Fruit fly (Drosophila melanogaster) whole organism, wandering third instar larva: Measurements from ENCODE around the gene Z600.

Source experiments
- Abd-B ChIP-seq: fragments of >200 bp; optimal IDR thresholded peaks from 2 replicates; lab custom pipeline; 2017; ENCODE audit warnings: missing biosample characterization, missing genetic modification characterization
- CG32264 ChIP-seq: fragments of 200-800 bp; sonication (Bioruptor generic); optimal IDR thresholded peaks from 2 replicates; lab custom pipeline; 2016; ENCODE audit warnings: missing biosample characterization, missing genetic modification characterization
- CG9705 ChIP-seq: fragments of 200-800 bp; sonication (Bioruptor generic); optimal IDR thresholded peaks from 2 replicates; lab custom pipeline; 2018; ENCODE audit warnings: missing biosample characterization, mild to moderate bottlenecking, missing genetic modification characterization
- CrebA ChIP-seq: fragments of 200-800 bp; sonication (Bioruptor generic); optimal IDR thresholded peaks from 2 replicates; lab custom pipeline; 2016; ENCODE audit warnings: missing biosample characterization, mild to moderate bottlenecking, missing genetic modification characterization, borderline replicate concordance
- Dfd ChIP-seq: fragments of >200 bp; optimal IDR thresholded peaks from 2 replicates; lab custom pipeline; 2017; ENCODE audit warnings: missing biosample characterization, missing genetic modification characterization
- Dif ChIP-seq: fragments of 200-275, 200-300 bp; sonication (Bioruptor generic); optimal IDR thresholded peaks from 2 replicates; lab custom pipeline; 2018; ENCODE audit warnings: missing biosample characterization, missing genetic modification characterization; ENCODE audit not compliant: partially characterized antibody
- GATAd ChIP-seq: sonication (Bioruptor generic); optimal IDR thresholded peaks from 2 replicates; lab custom pipeline; 2016; ENCODE audit warnings: missing biosample characterization, missing genetic modification characterization
- HLH106 ChIP-seq: fragments of 200-800 bp; optimal IDR thresholded peaks from 3 replicates; lab custom pipeline; 2019; ENCODE audit warnings: missing biosample characterization, mild to moderate bottlenecking, missing genetic modification characterization, moderate library complexity
- Hnf4 ChIP-seq: fragments of 200-800 bp; sonication (Bioruptor generic); optimal IDR thresholded peaks from 2 replicates; lab custom pipeline; 2016; ENCODE audit warnings: missing biosample characterization, mild to moderate bottlenecking, missing genetic modification characterization
- Hr78 ChIP-seq: fragments of >200 bp; optimal IDR thresholded peaks from 2 replicates; lab custom pipeline; 2017; ENCODE audit warnings: missing biosample characterization, missing genetic modification characterization
- Hr83 ChIP-seq: fragments of 200-300 bp; sonication (Bioruptor generic); optimal IDR thresholded peaks from 2 replicates; lab custom pipeline; 2016; ENCODE audit warnings: missing biosample characterization, mild to moderate bottlenecking, missing genetic modification characterization, moderate library complexity; ENCODE audit not compliant: poor library complexity, severe bottlenecking
- Jra ChIP-seq: sonication (Bioruptor generic); optimal IDR thresholded peaks from 2 replicates; lab custom pipeline; 2016; ENCODE audit warnings: missing biosample characterization, missing genetic modification characterization
- Mio ChIP-seq: sonication (Bioruptor generic); optimal IDR thresholded peaks from 2 replicates; lab custom pipeline; 2016; ENCODE audit warnings: missing biosample characterization, missing genetic modification characterization
- Myc ChIP-seq: fragments of >200 bp; optimal IDR thresholded peaks from 2 replicates; lab custom pipeline; 2017
- N ChIP-seq: fragments of >200 bp; optimal IDR thresholded peaks from 2 replicates; lab custom pipeline; 2018; ENCODE audit warnings: missing biosample characterization, missing external identifiers, missing genetic modification characterization
- OdsH ChIP-seq: fragments of 200-800 bp; sonication (Bioruptor generic); optimal IDR thresholded peaks from 2 replicates; lab custom pipeline; 2016; ENCODE audit warnings: missing biosample characterization, mild to moderate bottlenecking, missing genetic modification characterization
- Rel ChIP-seq, 2 experiments: fragments of 200-800 bp; sonication (Bioruptor generic) in 1 of 2; optimal IDR thresholded peaks; 2 replicates in 1 of 2; 3 replicates in 1 of 2; lab custom pipeline; 2016 to 2019; ENCODE audit warnings: mild to moderate bottlenecking in 2 of 2, missing biosample characterization in 2 of 2, missing genetic modification characterization in 2 of 2, moderate library complexity in 1 of 2
- Sp1 ChIP-seq: fragments of 200-800 bp; sonication (Bioruptor generic); optimal IDR thresholded peaks from 3 replicates; lab custom pipeline; 2019; ENCODE audit warnings: missing biosample characterization, mild to moderate bottlenecking, missing genetic modification characterization, moderate library complexity
- Vsx2 ChIP-seq: fragments of 200-300, 225-300 bp; sonication (Bioruptor generic); optimal IDR thresholded peaks from 2 replicates; lab custom pipeline; 2018; ENCODE audit warnings: missing biosample characterization, missing genetic modification characterization; ENCODE audit not compliant: partially characterized antibody
- br ChIP-seq: fragments of 200-800 bp; sonication (Bioruptor generic); optimal IDR thresholded peaks from 2 replicates; lab custom pipeline; 2016; ENCODE audit warnings: missing biosample characterization, missing genetic modification characterization
- brk ChIP-seq: fragments of 200-800 bp; sonication (Bioruptor generic); optimal IDR thresholded peaks from 2 replicates; lab custom pipeline; 2016; ENCODE audit warnings: missing biosample characterization, mild to moderate bottlenecking, missing genetic modification characterization
- dl ChIP-seq, 2 experiments: fragments of 175-275, 200-275 bp in 1 of 2; fragments of 200-275 bp in 1 of 2; sonication (Bioruptor generic); optimal IDR thresholded peaks; lab custom pipeline; 2018; ENCODE audit warnings: mild to moderate bottlenecking in 2 of 2, missing biosample characterization in 2 of 2, missing genetic modification characterization in 2 of 2, moderate library complexity in 2 of 2; ENCODE audit not compliant: partially characterized antibody in 2 of 2, insufficient read depth in 1 of 2
- dmrt93B ChIP-seq: fragments of 200-800 bp; sonication (Bioruptor generic); optimal IDR thresholded peaks from 2 replicates; lab custom pipeline; 2018; ENCODE audit warnings: missing biosample characterization, mild to moderate bottlenecking, missing genetic modification characterization
- dsf ChIP-seq: sonication (Bioruptor generic); optimal IDR thresholded peaks from 2 replicates; lab custom pipeline; 2016; ENCODE audit warnings: missing biosample characterization, missing genetic modification characterization, borderline replicate concordance
- ey ChIP-seq: fragments of 200-800 bp; sonication (Bioruptor generic); optimal IDR thresholded peaks from 2 replicates; lab custom pipeline; 2016; ENCODE audit warnings: missing biosample characterization, missing genetic modification characterization
- foxo ChIP-seq, 2 experiments: fragments of 200-800 bp; sonication (Bioruptor generic); optimal IDR thresholded peaks; 2 replicates in 1 of 2; 3 replicates in 1 of 2; lab custom pipeline; 2016 to 2017; ENCODE audit warnings: missing biosample characterization in 2 of 2, missing genetic modification characterization in 2 of 2
- fru ChIP-seq: fragments of 200-800 bp; sonication (Bioruptor generic); optimal IDR thresholded peaks from 3 replicates; lab custom pipeline; 2016; ENCODE audit warnings: missing biosample characterization, mild to moderate bottlenecking, missing genetic modification characterization
- h ChIP-seq: fragments of 200-800 bp; sonication (Bioruptor generic); optimal IDR thresholded peaks from 3 replicates; lab custom pipeline; 2016; ENCODE audit warnings: missing biosample characterization, mild to moderate bottlenecking, missing genetic modification characterization
- jim ChIP-seq: fragments of 175-275, 200-325 bp; sonication (Bioruptor generic); optimal IDR thresholded peaks from 2 replicates; lab custom pipeline; 2016; ENCODE audit warnings: missing biosample characterization, mild to moderate bottlenecking, missing genetic modification characterization
- lola ChIP-seq: fragments of >200 bp; optimal IDR thresholded peaks from 2 replicates; lab custom pipeline; 2017; ENCODE audit warnings: missing biosample characterization, missing genetic modification characterization
- pan ChIP-seq: fragments of >200 bp; optimal IDR thresholded peaks from 2 replicates; lab custom pipeline; 2017
- psq ChIP-seq: fragments of 200-800 bp; sonication (Bioruptor generic); optimal IDR thresholded peaks from 3 replicates; lab custom pipeline; 2017; ENCODE audit warnings: missing biosample characterization, mild to moderate bottlenecking, missing genetic modification characterization, moderate library complexity
- rgr ChIP-seq: fragments of 200-800 bp; sonication (Bioruptor generic); optimal IDR thresholded peaks from 3 replicates; lab custom pipeline; 2016; ENCODE audit warnings: missing biosample characterization, mild to moderate bottlenecking, missing genetic modification characterization
- sage ChIP-seq: fragments of 200-800 bp; sonication (Bioruptor generic); optimal IDR thresholded peaks from 2 replicates; lab custom pipeline; 2016; ENCODE audit warnings: missing biosample characterization, mild to moderate bottlenecking, missing genetic modification characterization
- sv ChIP-seq: fragments of 200-800 bp; sonication (Bioruptor generic); optimal IDR thresholded peaks from 3 replicates; lab custom pipeline; 2016; ENCODE audit warnings: missing biosample characterization, missing genetic modification characterization
- tai ChIP-seq: sonication (Bioruptor generic); optimal IDR thresholded peaks from 2 replicates; lab custom pipeline; 2016; ENCODE audit warnings: missing biosample characterization, missing genetic modification characterization
- usp ChIP-seq: fragments of >200 bp; optimal IDR thresholded peaks from 2 replicates; lab custom pipeline; 2017; ENCODE audit warnings: missing biosample characterization, missing genetic modification characterization
- woc ChIP-seq: sonication (Bioruptor generic); optimal IDR thresholded peaks from 2 replicates; lab custom pipeline; 2016; ENCODE audit warnings: missing biosample characterization, mild to moderate bottlenecking, missing genetic modification characterization

The Z600 gene

DNA sequence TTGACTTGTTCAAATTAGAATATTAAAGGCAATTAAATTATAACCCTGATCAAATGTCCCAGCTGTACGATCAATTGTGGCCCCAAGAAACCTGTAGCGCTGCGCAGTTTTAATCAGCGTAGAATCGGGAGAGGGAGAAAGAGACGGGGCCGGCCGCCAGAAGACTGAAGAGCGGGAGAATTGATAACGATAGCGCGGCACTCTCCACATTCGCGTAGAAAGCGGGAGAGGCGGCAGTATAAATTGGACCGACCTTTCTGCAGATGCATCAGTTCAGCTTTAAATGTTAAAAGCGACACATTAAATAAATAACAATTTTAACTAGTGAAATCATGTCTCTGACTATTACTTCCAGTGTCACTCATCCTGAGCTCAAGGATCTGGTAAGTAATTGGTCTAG is 1.9 kb downstream of the Z600 start, which contains the start of gene MsrA:
Gene MsrA (plus strand): TSS at position 266 of the 400 bp plus-strand sequence.
- no peak for TF ChIP-seq sv
- no peak for TF ChIP-seq Vsx2 (GFP tag; lab: Kevin White, UChicago)
- TF ChIP-seq br (GFP tag; lab: Kevin White, UChicago) = no peak
- TF ChIP-seq dl (GFP tag; optimal IDR thresholded peaks at IDR 0.05; lab: Kevin White, UChicago; ENCODE audit: insufficient read depth in 1 of 2, partially characterized antibody in 2 of 2) = peak; percentile 74 to 84
- no peak for TF ChIP-seq Hr83 (GFP tag; lab: Kevin White, UChicago)
- TF ChIP-seq dsf (GFP tag; lab: Kevin White, UChicago) = no peak
- peak; percentile 28 for TF ChIP-seq h (GFP tag; lab: Kevin White, UChicago)
- no peak for TF ChIP-seq HLH106 (tag; lab: Kevin White, UChicago)
- no peak for TF ChIP-seq foxo (GFP tag; optimal IDR thresholded peaks at IDR 0.05; lab: Kevin White, UChicago)
- no peak for TF ChIP-seq Rel (GFP tag; optimal IDR thresholded peaks at IDR 0.05; lab: Kevin White, UChicago)
- TF ChIP-seq Rel (tag; optimal IDR thresholded peaks at IDR 0.05; lab: Kevin White, UChicago) = no peak
- no peak for TF ChIP-seq lola (GFP tag; lab: Kevin White, UChicago)
- TF ChIP-seq Hnf4 (GFP tag; lab: Kevin White, UChicago) = no peak
- no peak for TF ChIP-seq CG32264 (GFP tag; lab: Kevin White, UChicago)
- no peak for TF ChIP-seq pan (lab: Kevin White, UChicago)
- no peak for TF ChIP-seq tai (GFP tag; lab: Kevin White, UChicago)
- no peak for TF ChIP-seq brk (GFP tag; lab: Kevin White, UChicago)
- no peak for TF ChIP-seq woc (GFP tag; lab: Kevin White, UChicago)
- TF ChIP-seq CG9705 = no peak
- TF ChIP-seq Abd-B (GFP tag; lab: Kevin White, UChicago) = no peak
- TF ChIP-seq ey (GFP tag; lab: Kevin White, UChicago) = no peak
- no peak for TF ChIP-seq dmrt93B (GFP tag; lab: Kevin White, UChicago)
- TF ChIP-seq Dif (GFP tag; lab: Kevin White, UChicago) = peak; percentile 81
- no peak for TF ChIP-seq CrebA (GFP tag; lab: Kevin White, UChicago)
- TF ChIP-seq Hr78 (GFP tag; lab: Kevin White, UChicago) = no peak
- TF ChIP-seq GATAd (GFP tag; lab: Kevin White, UChicago) = no peak
- peak; percentile 9 for TF ChIP-seq rgr (GFP tag; lab: Kevin White, UChicago)
- TF ChIP-seq sage (GFP tag; lab: Kevin White, UChicago) = no peak
- TF ChIP-seq OdsH (GFP tag; lab: Kevin White, UChicago) = peak; percentile 16
- TF ChIP-seq fru = no peak
- no peak for TF ChIP-seq jim (GFP tag; lab: Kevin White, UChicago)
- TF ChIP-seq Sp1 = peak; percentile 25
- no peak for TF ChIP-seq psq (GFP tag; lab: Kevin White, UChicago)
- TF ChIP-seq N = no peak
- no peak for TF ChIP-seq Myc (lab: Kevin White, UChicago)
- no peak for TF ChIP-seq Jra (GFP tag; lab: Kevin White, UChicago)
- TF ChIP-seq Mio (GFP tag; lab: Kevin White, UChicago) = no peak
- no peak for TF ChIP-seq usp (GFP tag; lab: Kevin White, UChicago)
- no peak for TF ChIP-seq Dfd (GFP tag; lab: Kevin White, UChicago)
- TF ChIP-seq, all 38 proteins: peak for 6

DNA sequence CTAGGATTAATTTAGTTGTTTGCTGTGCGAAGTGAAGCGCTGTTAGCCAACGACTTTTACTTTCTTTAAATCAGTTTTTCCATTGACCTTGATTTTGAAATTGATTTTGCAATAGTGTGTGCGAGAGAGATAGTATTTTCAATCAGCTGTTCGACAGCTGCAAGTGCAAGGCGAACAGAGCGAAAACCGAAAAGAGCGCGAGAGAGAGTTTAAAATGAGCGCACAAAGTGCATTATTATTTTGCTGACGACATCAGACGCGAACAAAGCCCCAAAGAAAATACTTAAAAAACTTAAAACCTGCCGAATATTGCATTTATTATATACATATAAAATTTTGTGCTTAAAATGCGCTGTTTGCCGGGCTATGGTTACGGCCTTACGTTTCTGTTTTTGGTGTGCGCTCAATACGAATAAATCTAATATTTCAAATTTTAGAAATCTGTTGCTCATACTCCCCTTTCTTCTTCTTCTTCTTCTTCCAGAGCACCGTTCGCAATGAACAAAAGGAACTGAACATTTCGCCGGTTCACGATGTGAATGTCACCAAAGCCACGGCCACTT is 2.9 kb downstream of the Z600 start:
- no peak for TF ChIP-seq woc (GFP tag; lab: Kevin White, UChicago)
- no peak for TF ChIP-seq Rel (GFP tag; optimal IDR thresholded peaks at IDR 0.05; lab: Kevin White, UChicago)
- TF ChIP-seq Rel (tag; optimal IDR thresholded peaks at IDR 0.05; lab: Kevin White, UChicago) = peak; percentile 2
- no peak for TF ChIP-seq br (GFP tag; lab: Kevin White, UChicago)
- TF ChIP-seq Dif (GFP tag; lab: Kevin White, UChicago) = peak; percentile 57
- peak; percentile 49 for TF ChIP-seq brk (GFP tag; lab: Kevin White, UChicago)
- peak; percentile 18 for TF ChIP-seq sage (GFP tag; lab: Kevin White, UChicago)
- TF ChIP-seq Dfd (GFP tag; lab: Kevin White, UChicago) = no peak
- TF ChIP-seq rgr (GFP tag; lab: Kevin White, UChicago) = peak; percentile 11
- no peak for TF ChIP-seq dsf (GFP tag; lab: Kevin White, UChicago)
- TF ChIP-seq dl (GFP tag; optimal IDR thresholded peaks at IDR 0.05; lab: Kevin White, UChicago; ENCODE audit: insufficient read depth in 1 of 2, partially characterized antibody in 2 of 2) = peak; percentile 44 to 66
- TF ChIP-seq CrebA (GFP tag; lab: Kevin White, UChicago) = no peak
- no peak for TF ChIP-seq Hnf4 (GFP tag; lab: Kevin White, UChicago)
- no peak for TF ChIP-seq N
